Fruit fly (Drosophila melanogaster): ENCODE results near the gene eIF4H1.

eIF4H1 gene

DNA sequence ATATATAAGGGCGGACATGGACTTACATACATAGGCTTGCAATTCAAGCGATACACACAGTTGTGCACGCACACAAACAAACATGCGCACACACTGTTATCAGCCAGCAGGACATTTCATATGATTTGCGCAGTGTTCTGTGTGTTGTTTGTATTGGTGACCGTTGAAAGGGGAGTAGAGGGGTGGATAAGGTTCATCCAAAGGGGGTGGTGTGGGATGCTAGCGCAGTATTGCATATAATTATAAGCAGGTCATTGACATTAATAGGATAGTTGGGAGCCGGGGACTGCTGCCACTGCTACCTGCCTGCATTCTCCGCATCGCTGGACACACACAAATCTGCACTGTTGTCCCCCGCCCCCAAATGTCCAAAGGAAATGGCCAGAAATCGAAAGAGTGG is 20.0 kb upstream of the eIF4H1 start:
- TF ChIP-seq Gug (GFP tag; IDR thresholded peaks at IDR 0.05): no peak
- no peak for TF ChIP-seq cyc (GFP tag; optimal IDR thresholded peaks at IDR 0.05)
- TF ChIP-seq CG4318 (GFP tag; optimal IDR thresholded peaks at IDR 0.05): no peak
- no peak for TF ChIP-seq Ets21C (GFP tag; optimal IDR thresholded peaks at IDR 0.05)
- no peak for TF ChIP-seq pdm3 (GFP tag; optimal IDR thresholded peaks at IDR 0.05)
- TF ChIP-seq Sox102F (GFP tag; optimal IDR thresholded peaks at IDR 0.05): no peak
- TF ChIP-seq eg (GFP tag; IDR thresholded peaks at IDR 0.05): no peak

DNA sequence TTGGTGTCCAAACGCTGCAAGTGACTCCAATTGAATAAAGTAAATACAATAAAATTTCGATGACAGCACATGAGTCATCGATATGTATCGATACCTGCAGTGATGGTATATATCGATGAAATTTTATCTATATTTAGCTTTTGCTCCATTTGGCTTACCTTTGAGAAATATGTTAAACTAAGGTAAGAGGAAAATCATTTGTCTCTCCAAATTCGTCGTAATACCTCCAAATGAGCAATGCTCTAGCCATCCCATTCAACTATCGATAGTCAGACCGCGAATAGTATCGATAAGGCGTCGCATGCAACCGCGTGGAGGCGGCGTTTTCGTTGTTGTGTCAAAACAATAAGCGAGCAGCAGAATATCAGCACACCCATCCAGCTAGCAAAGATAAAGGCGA is 7.2 kb upstream of the eIF4H1 start, which contains the start of the genes Cdc50 and rngo:
Gene Cdc50 (minus strand): TSS at position 52 of the 400 bp plus-strand sequence.
Gene rngo (plus strand): TSS at position 189 of the 400 bp plus-strand sequence.
- TF ChIP-seq dac (GFP tag; optimal IDR thresholded peaks at IDR 0.05): no peak
- TF ChIP-seq CG6854 (GFP tag; optimal IDR thresholded peaks at IDR 0.05): no peak
- TF ChIP-seq lz (GFP tag; optimal IDR thresholded peaks at IDR 0.05): peak; percentile 57
- TF ChIP-seq CG3032 (tag; optimal IDR thresholded peaks at IDR 0.05): peak; percentile 21
- TF ChIP-seq CG31627 (GFP tag; optimal IDR thresholded peaks at IDR 0.05): peak; percentile 32
- TF ChIP-seq Blimp-1 (GFP tag; optimal IDR thresholded peaks at IDR 0.05): no peak
- TF ChIP-seq achi (GFP tag; optimal IDR thresholded peaks at IDR 0.05): no peak
- peak; percentile 52 for TF ChIP-seq esn (GFP tag; optimal IDR thresholded peaks at IDR 0.05)
- no peak for TF ChIP-seq Eip75B (GFP tag; optimal IDR thresholded peaks at IDR 0.05)

DNA sequence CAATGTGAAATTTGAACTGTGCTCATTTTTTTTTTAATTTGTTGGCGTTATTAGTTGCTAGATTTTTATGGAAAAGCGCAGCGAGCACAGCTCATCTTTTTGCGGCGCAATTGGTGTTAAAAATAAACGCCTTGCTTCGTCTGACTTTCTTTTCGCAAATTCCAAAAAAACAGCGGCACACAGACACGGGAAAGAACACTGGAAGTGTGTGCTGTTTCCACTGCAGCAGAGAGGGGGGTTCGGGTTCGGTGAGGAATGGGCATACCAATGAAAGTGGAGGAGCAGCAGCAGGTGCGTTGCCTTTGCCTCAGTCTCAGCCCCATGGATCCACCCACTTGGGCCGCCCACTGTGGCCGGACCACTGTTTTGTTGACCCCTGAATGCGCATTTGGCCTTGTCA is 6.1 kb upstream of the eIF4H1 start:
- TF ChIP-seq svp (GFP tag) (peak; percentile 77), CG11902 (GFP tag; optimal IDR thresholded peaks at IDR 0.05) (no peak), Eip78C (GFP tag) (peak; percentile 28), CG10669 (GFP tag; optimal IDR thresholded peaks at IDR 0.05) (no peak)

DNA sequence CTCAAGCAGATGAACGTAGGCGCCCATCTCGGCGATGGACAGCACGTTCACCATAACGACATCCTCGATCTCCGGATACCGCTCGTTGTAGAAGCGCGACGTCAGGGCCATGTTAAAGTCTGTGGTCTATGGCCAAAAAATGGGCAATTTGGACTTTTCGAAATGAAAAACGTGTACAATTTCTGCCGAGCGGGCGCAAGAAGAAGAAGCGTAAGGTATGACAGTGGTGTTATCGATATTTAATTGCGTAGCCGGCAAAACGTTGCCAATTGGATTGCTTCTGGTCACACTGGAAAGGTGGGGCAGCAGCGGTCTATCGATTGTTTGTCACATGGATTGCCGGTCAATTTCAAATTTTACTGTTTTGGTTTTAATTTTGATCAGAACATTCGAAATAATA is 1.7 kb upstream of the eIF4H1 start, which contains the start of gene eIF2alpha:
Gene eIF2alpha (minus strand): TSS at position 225 of the 400 bp plus-strand sequence.
- TF ChIP-seq salr (GFP tag; optimal IDR thresholded peaks at IDR 0.05): no peak
- TF ChIP-seq CG6792 (GFP tag; optimal IDR thresholded peaks at IDR 0.05): no peak
- TF ChIP-seq Blimp-1 (GFP tag; optimal IDR thresholded peaks at IDR 0.05): no peak
- no peak for TF ChIP-seq dsx (GFP tag; optimal IDR thresholded peaks at IDR 0.05; ENCODE audit: poor library complexity, severe bottlenecking)
- no peak for TF ChIP-seq CG6276 (GFP tag; optimal IDR thresholded peaks at IDR 0.05)
- TF ChIP-seq Eip75B (GFP tag; optimal IDR thresholded peaks at IDR 0.05): no peak
- TF ChIP-seq CG9139 (GFP tag; optimal IDR thresholded peaks at IDR 0.05): no peak
- no peak for TF ChIP-seq Gug (GFP tag; IDR thresholded peaks at IDR 0.05)
- no peak for TF ChIP-seq OdsH (GFP tag; optimal IDR thresholded peaks at IDR 0.05)
- no peak for TF ChIP-seq eg (GFP tag; IDR thresholded peaks at IDR 0.05)
- TF ChIP-seq vri (GFP tag; optimal IDR thresholded peaks at IDR 0.05): no peak
- peak; percentile 67 for TF ChIP-seq svp (GFP tag)
- TF ChIP-seq CG15336 (GFP tag; IDR thresholded peaks at IDR 0.05): no peak
- no peak for TF ChIP-seq topi (GFP tag; optimal IDR thresholded peaks at IDR 0.05)
- TF ChIP-seq CG11902 (GFP tag; optimal IDR thresholded peaks at IDR 0.05): no peak
- TF ChIP-seq CG7368 (GFP tag; optimal IDR thresholded peaks at IDR 0.05): no peak
- TF ChIP-seq fd85E (GFP tag; optimal IDR thresholded peaks at IDR 0.05): no peak
- no peak for TF ChIP-seq achi (GFP tag; optimal IDR thresholded peaks at IDR 0.05)
- peak; percentile 0 for TF ChIP-seq esn (GFP tag; optimal IDR thresholded peaks at IDR 0.05)
- no peak for TF ChIP-seq CG8319 (GFP tag; optimal IDR thresholded peaks at IDR 0.05)
- peak; percentile 22 for TF ChIP-seq Eip78C (GFP tag)
- no peak for TF ChIP-seq Sox102F (GFP tag; optimal IDR thresholded peaks at IDR 0.05)

DNA sequence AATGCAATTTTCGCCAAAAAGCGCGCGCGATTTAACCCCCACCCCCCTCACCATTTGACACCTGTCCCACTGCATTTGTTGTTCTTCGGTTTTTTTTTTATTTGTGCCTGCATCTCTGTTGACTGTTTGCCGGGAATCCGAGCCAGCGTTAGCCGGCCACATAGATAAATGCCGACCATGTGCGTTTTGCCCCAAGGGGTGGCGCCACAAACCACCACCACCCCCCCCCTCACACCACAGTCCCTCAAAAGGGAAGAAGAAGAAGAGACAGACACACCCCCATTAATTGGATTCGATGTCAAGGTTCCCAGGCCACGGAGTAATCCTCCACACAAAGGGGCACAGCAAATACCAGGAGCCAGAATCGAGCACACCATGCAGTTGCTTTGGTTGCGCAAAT is 851 bp downstream of the eIF4H1 start:
- TF ChIP-seq Smox (GFP tag; optimal IDR thresholded peaks at IDR 0.05) (no peak), CG3919 (GFP tag; optimal IDR thresholded peaks at IDR 0.05) (no peak), fd85E (GFP tag; optimal IDR thresholded peaks at IDR 0.05) (no peak), Sox102F (GFP tag; optimal IDR thresholded peaks at IDR 0.05) (no peak), Sox15 (GFP tag; optimal IDR thresholded peaks at IDR 0.05) (no peak), acj6 (GFP tag; optimal IDR thresholded peaks at IDR 0.05) (no peak), Eip78C (GFP tag) (no peak), CG3032 (tag; optimal IDR thresholded peaks at IDR 0.05) (no peak), CG11762 (GFP tag; optimal IDR thresholded peaks at IDR 0.05; ENCODE audit: insufficient read depth) (no peak), topi (GFP tag; optimal IDR thresholded peaks at IDR 0.05) (no peak)

All from whole organism, prepupa.